Fruit fly (Drosophila melanogaster) whole organism, wandering third instar larva: ENCODE results near the gene CG14717.

Source experiments
- CG9705 ChIP-seq: fragments of 200-800 bp; sonication (Bioruptor generic); optimal IDR thresholded peaks from 2 replicates; lab custom pipeline; 2018; ENCODE audit warnings: missing biosample characterization, mild to moderate bottlenecking, missing genetic modification characterization
- HLH106 ChIP-seq: fragments of 200-800 bp; optimal IDR thresholded peaks from 3 replicates; lab custom pipeline; 2019; ENCODE audit warnings: missing biosample characterization, mild to moderate bottlenecking, missing genetic modification characterization, moderate library complexity
- Hr78 ChIP-seq: fragments of >200 bp; optimal IDR thresholded peaks from 2 replicates; lab custom pipeline; 2017; ENCODE audit warnings: missing biosample characterization, missing genetic modification characterization
- OdsH ChIP-seq: fragments of 200-800 bp; sonication (Bioruptor generic); optimal IDR thresholded peaks from 2 replicates; lab custom pipeline; 2016; ENCODE audit warnings: missing biosample characterization, mild to moderate bottlenecking, missing genetic modification characterization
- Rel ChIP-seq, 2 experiments: fragments of 200-800 bp; sonication (Bioruptor generic) in 1 of 2; optimal IDR thresholded peaks; 2 replicates in 1 of 2; 3 replicates in 1 of 2; lab custom pipeline; 2016 to 2019; ENCODE audit warnings: mild to moderate bottlenecking in 2 of 2, missing biosample characterization in 2 of 2, missing genetic modification characterization in 2 of 2, moderate library complexity in 1 of 2
- dmrt93B ChIP-seq: fragments of 200-800 bp; sonication (Bioruptor generic); optimal IDR thresholded peaks from 2 replicates; lab custom pipeline; 2018; ENCODE audit warnings: missing biosample characterization, mild to moderate bottlenecking, missing genetic modification characterization
- dsf ChIP-seq: sonication (Bioruptor generic); optimal IDR thresholded peaks from 2 replicates; lab custom pipeline; 2016; ENCODE audit warnings: missing biosample characterization, missing genetic modification characterization, borderline replicate concordance
- fru ChIP-seq: fragments of 200-800 bp; sonication (Bioruptor generic); optimal IDR thresholded peaks from 3 replicates; lab custom pipeline; 2016; ENCODE audit warnings: missing biosample characterization, mild to moderate bottlenecking, missing genetic modification characterization
- h ChIP-seq: fragments of 200-800 bp; sonication (Bioruptor generic); optimal IDR thresholded peaks from 3 replicates; lab custom pipeline; 2016; ENCODE audit warnings: missing biosample characterization, mild to moderate bottlenecking, missing genetic modification characterization
- psq ChIP-seq: fragments of 200-800 bp; sonication (Bioruptor generic); optimal IDR thresholded peaks from 3 replicates; lab custom pipeline; 2017; ENCODE audit warnings: missing biosample characterization, mild to moderate bottlenecking, missing genetic modification characterization, moderate library complexity
- rgr ChIP-seq: fragments of 200-800 bp; sonication (Bioruptor generic); optimal IDR thresholded peaks from 3 replicates; lab custom pipeline; 2016; ENCODE audit warnings: missing biosample characterization, mild to moderate bottlenecking, missing genetic modification characterization
- sage ChIP-seq: fragments of 200-800 bp; sonication (Bioruptor generic); optimal IDR thresholded peaks from 2 replicates; lab custom pipeline; 2016; ENCODE audit warnings: missing biosample characterization, mild to moderate bottlenecking, missing genetic modification characterization

DNA sequence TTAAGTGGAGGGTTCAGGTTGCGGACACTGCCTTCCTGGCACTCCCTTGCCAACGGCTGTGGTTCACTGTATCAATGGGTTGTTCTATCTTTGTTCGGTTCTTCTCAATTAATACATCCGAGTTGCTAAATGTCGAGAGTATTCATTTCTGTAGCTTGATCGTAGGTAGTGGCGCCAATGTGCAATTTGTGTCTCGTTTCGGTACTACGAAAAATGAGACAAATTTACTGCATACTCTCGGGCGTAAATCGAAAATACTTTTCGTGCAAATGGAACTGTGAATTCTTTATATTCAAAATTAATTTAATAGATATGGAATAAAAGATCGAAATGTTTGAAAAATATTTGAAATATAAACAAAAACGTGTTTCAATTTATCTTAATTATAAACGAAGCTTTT is 30.8 kb upstream of the CG14717 start:
- no peak for TF ChIP-seq h (GFP tag; lab: Kevin White, UChicago)
- no peak for TF ChIP-seq fru (GFP tag; lab: Kevin White, UChicago)
- TF ChIP-seq dmrt93B (GFP tag; lab: Kevin White, UChicago), result no peak
- no peak for TF ChIP-seq CG9705
- TF ChIP-seq psq (GFP tag; lab: Kevin White, UChicago), result no peak
- no peak for TF ChIP-seq sage
- no peak for TF ChIP-seq dsf (GFP tag; lab: Kevin White, UChicago)
- TF ChIP-seq OdsH (GFP tag; lab: Kevin White, UChicago), result no peak
- no peak for TF ChIP-seq HLH106
- peak; percentile 10 for TF ChIP-seq rgr (GFP tag; lab: Kevin White, UChicago)
- no peak for TF ChIP-seq Rel (GFP tag; optimal IDR thresholded peaks at IDR 0.05; lab: Kevin White, UChicago)
- TF ChIP-seq Rel (tag; optimal IDR thresholded peaks at IDR 0.05; lab: Kevin White, UChicago), result no peak
- TF ChIP-seq Hr78, result no peak
